Fruit fly (Drosophila melanogaster): ENCODE measurements around the gene Plp.

The Plp gene

DNA sequence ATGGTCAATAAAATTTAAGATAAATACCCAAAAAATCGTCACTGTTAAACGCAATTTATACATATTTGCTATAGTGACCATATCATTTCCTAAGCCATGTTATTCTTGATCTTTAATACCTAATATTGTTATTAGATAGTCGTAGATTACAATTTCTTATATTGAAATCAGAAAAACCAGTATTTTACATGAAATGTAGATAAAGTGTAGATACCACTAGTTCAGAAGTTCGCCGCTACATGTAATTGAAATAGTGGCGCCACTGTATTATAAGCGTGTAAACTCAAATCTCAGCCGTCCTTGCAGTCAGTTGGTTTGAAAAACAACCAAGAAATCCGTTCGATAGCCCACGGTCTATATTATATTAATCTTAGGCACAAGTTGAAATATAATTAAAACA is 46.4 kb downstream of the Plp start (continued):
- TF ChIP-seq CG10565 (GFP tag; optimal IDR thresholded peaks at IDR 0.05) = no peak
- no peak for TF ChIP-seq CG10431 (GFP tag; optimal IDR thresholded peaks at IDR 0.05)
- TF ChIP-seq CG15269 (tag; optimal IDR thresholded peaks at IDR 0.05) = no peak
- peak; percentile 23; the same call in 1 of the 2 replicates for TF ChIP-seq slbo (GFP tag; IDR thresholded peaks at IDR 0.05)
- peak; percentile 39 for TF ChIP-seq Myb (GFP tag; optimal IDR thresholded peaks at IDR 0.05)
- TF ChIP-seq jing (GFP tag; optimal IDR thresholded peaks at IDR 0.05) = no peak
- TF ChIP-seq Bgb (GFP tag; IDR thresholded peaks at IDR 0.05; ENCODE audit: partially characterized antibody) = peak; percentile 76
- peak; percentile 43 for TF ChIP-seq zen (tag; optimal IDR thresholded peaks at IDR 0.05)
- no peak for TF ChIP-seq CG18476 (GFP tag; optimal IDR thresholded peaks at IDR 0.05)
- peak; percentile 2 for TF ChIP-seq CG17829 (tag; optimal IDR thresholded peaks at IDR 0.05)
- peak; percentile 65; the same call in 2 of the 3 replicates for TF ChIP-seq CG2199 (GFP tag; IDR thresholded peaks at IDR 0.05)
- TF ChIP-seq CrebB (tag; optimal IDR thresholded peaks at IDR 0.05) = no peak
- no peak for TF ChIP-seq CG12391 (tag; optimal IDR thresholded peaks at IDR 0.05)
- TF ChIP-seq dmrt11E (tag; optimal IDR thresholded peaks at IDR 0.05) = peak; percentile 21
- no peak for TF ChIP-seq D19B (GFP tag; optimal IDR thresholded peaks at IDR 0.05)
- peak; percentile 32 for TF ChIP-seq pita (GFP tag; optimal IDR thresholded peaks at IDR 0.05)
- TF ChIP-seq CG11723 (GFP tag; optimal IDR thresholded peaks at IDR 0.05) = no peak

- TF ChIP-seq phol (tag; optimal IDR thresholded peaks at IDR 0.05) (peak; percentile 3), CG17361 (GFP tag; IDR thresholded peaks at IDR 0.05) (no peak), pros (GFP tag; optimal IDR thresholded peaks at IDR 0.05) (peak; percentile 91), corto (GFP tag; optimal IDR thresholded peaks at IDR 0.05) (no peak), CG14441 (GFP tag; IDR thresholded peaks at IDR 0.05) (no peak), fd64A (GFP tag; optimal IDR thresholded peaks at IDR 0.05) (no peak), gce (GFP tag; IDR thresholded peaks at IDR 0.05) (no peak), Dll (GFP tag; IDR thresholded peaks at IDR 0.05; ENCODE audit: partially characterized antibody) (no peak), inv (GFP tag; IDR thresholded peaks at IDR 0.05; ENCODE audit: partially characterized antibody) (no peak), trem (tag; optimal IDR thresholded peaks at IDR 0.05) (no peak), CG10979 (tag; optimal IDR thresholded peaks at IDR 0.05) (no peak), Doc2 (GFP tag; IDR thresholded peaks at IDR 0.05) (no peak), btn (GFP tag; optimal IDR thresholded peaks at IDR 0.05) (no peak), CG12299 (tag; optimal IDR thresholded peaks at IDR 0.05) (no peak), CTCF (GFP tag; optimal IDR thresholded peaks at IDR 0.05) (no peak), ash1 (GFP tag; optimal IDR thresholded peaks at IDR 0.05) (no peak), gcm (GFP tag; optimal IDR thresholded peaks at IDR 0.05) (no peak), CG16863 (GFP tag; optimal IDR thresholded peaks at IDR 0.05) (no peak), CG30020 (tag; optimal IDR thresholded peaks at IDR 0.05) (no peak), grn (GFP tag; optimal IDR thresholded peaks at IDR 0.05) (no peak), CG10147 (GFP tag; optimal IDR thresholded peaks at IDR 0.05) (no peak), CG4404 (GFP tag; IDR thresholded peaks at IDR 0.05) (no peak), kni (GFP tag; optimal IDR thresholded peaks at IDR 0.05) (peak; percentile 31), row (GFP tag; IDR thresholded peaks at IDR 0.05) (no peak), Hr39 (optimal IDR thresholded peaks at IDR 0.05) (no peak), Hsf (GFP tag; optimal IDR thresholded peaks at IDR 0.05) (no peak), az2 (GFP tag; optimal IDR thresholded peaks at IDR 0.05) (no peak), Meics (GFP tag; optimal IDR thresholded peaks at IDR 0.05) (no peak), fu2 (GFP tag; optimal IDR thresholded peaks at IDR 0.05) (no peak), Ravus (GFP tag; IDR thresholded peaks at IDR 0.05) (no peak), Dp (GFP tag; optimal IDR thresholded peaks at IDR 0.05) (no peak), kay (GFP tag; optimal IDR thresholded peaks at IDR 0.05) (no peak), NC2β (GFP tag; optimal IDR thresholded peaks at IDR 0.05) (no peak), nerfin-1 (tag; optimal IDR thresholded peaks at IDR 0.05) (peak; percentile 28), CG2129 (GFP tag; IDR thresholded peaks at IDR 0.05; ENCODE audit: partially characterized antibody) (no peak)
Measured at dm6 chr3L:15047606-15048005, 46.9 kb downstream of the Plp start.

All from whole organism, embryonic.